Worm (Caenorhabditis elegans) whole organism, mixed stage, embryonic: ENCODE measurements around the gene F52G3.7.

Source experiments
- ceh-83 ChIP-seq: fragments of 200-800 bp; sonication (Bioruptor generic); optimal IDR thresholded peaks from 2 replicates; lab custom pipeline; 2018; ENCODE audit warnings: mild to moderate bottlenecking, missing genetic modification characterization, missing compliant biosample characterization
- elt-1 ChIP-seq: sonication (generic microtip); optimal IDR thresholded peaks from 2 replicates; lab custom pipeline; 2017; ENCODE audit warnings: missing genetic modification characterization, mild to moderate bottlenecking, missing compliant biosample characterization, antibody characterized with exemption, moderate library complexity, borderline replicate concordance; ENCODE audit not compliant: insufficient read depth
- elt-3 ChIP-seq: fragments of 150-350 bp; optimal IDR thresholded peaks from 2 replicates; lab custom pipeline; 2014; ENCODE audit warnings: missing biosample characterization, missing genetic modification characterization
- lin-13 ChIP-seq: fragments of 150-350 bp; optimal IDR thresholded peaks from 2 replicates; lab custom pipeline; 2014; ENCODE audit warnings: missing biosample characterization, missing genetic modification characterization
- mab-5 ChIP-seq: fragments of 150-350 bp; optimal IDR thresholded peaks from 2 replicates; lab custom pipeline; 2014; ENCODE audit warnings: missing biosample characterization, missing genetic modification characterization
- mep-1 ChIP-seq: fragments of 150-350 bp; optimal IDR thresholded peaks from 2 replicates; lab custom pipeline; 2017; ENCODE audit warnings: missing biosample characterization, missing genetic modification reagents, missing genetic modification characterization, inconsistent platforms
- nhr-237 ChIP-seq: fragments of 150-350 bp; optimal IDR thresholded peaks from 2 replicates; lab custom pipeline; 2014; ENCODE audit warnings: missing biosample characterization, missing genetic modification characterization
- nhr-28 ChIP-seq: fragments of 150-350 bp; optimal IDR thresholded peaks from 2 replicates; lab custom pipeline; 2014; ENCODE audit warnings: missing biosample characterization, missing genetic modification characterization
- nhr-76 ChIP-seq: sonication (generic microtip); optimal IDR thresholded peaks from 2 replicates; lab custom pipeline; 2017; ENCODE audit warnings: missing biosample characterization, missing genetic modification characterization
- unc-62 ChIP-seq: fragments of 150-350 bp; optimal IDR thresholded peaks from 2 replicates; lab custom pipeline; 2014; ENCODE audit warnings: missing biosample characterization, missing genetic modification reagents, missing genetic modification characterization

DNA sequence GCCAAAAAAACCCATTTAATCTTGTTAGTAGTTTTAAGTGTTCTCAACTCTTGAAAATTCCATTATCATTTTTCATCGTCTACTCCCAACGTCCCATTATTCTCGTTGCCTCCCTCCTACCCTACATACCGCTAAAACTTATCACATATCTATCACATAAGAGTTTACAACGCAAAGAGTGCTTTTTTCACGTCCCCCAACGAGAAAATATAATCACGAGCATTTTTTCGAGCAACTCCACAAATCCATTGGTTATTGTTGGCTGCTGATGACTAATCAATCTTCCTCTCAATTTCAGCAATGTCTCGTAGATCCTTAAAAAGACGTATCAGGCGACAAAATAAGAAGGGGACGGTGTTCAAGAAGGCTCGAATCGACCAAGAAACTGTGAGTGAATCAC is 14.6 kb downstream of the F52G3.7 start, which contains the start of gene mbl-1:
- no peak for TF ChIP-seq elt-1
- no peak for TF ChIP-seq nhr-237 (tag; lab: Kevin White, UChicago)
- no peak for TF ChIP-seq nhr-76 (tag; lab: Kevin White, UChicago)
- TF ChIP-seq nhr-28 (tag; lab: Kevin White, UChicago), result no peak
- no peak for TF ChIP-seq unc-62 (GFP tag; lab: Kevin White, UChicago)
- no peak for TF ChIP-seq elt-3
- TF ChIP-seq mab-5 (tag; lab: Kevin White, UChicago), result no peak
- no peak for TF ChIP-seq ceh-83 (GFP tag; lab: Kevin White, UChicago)
- no peak for TF ChIP-seq lin-13 (tag; lab: Kevin White, UChicago)
- no peak for TF ChIP-seq mep-1
